Fruit fly (Drosophila melanogaster): ENCODE data around the gene bnl.

DNA sequence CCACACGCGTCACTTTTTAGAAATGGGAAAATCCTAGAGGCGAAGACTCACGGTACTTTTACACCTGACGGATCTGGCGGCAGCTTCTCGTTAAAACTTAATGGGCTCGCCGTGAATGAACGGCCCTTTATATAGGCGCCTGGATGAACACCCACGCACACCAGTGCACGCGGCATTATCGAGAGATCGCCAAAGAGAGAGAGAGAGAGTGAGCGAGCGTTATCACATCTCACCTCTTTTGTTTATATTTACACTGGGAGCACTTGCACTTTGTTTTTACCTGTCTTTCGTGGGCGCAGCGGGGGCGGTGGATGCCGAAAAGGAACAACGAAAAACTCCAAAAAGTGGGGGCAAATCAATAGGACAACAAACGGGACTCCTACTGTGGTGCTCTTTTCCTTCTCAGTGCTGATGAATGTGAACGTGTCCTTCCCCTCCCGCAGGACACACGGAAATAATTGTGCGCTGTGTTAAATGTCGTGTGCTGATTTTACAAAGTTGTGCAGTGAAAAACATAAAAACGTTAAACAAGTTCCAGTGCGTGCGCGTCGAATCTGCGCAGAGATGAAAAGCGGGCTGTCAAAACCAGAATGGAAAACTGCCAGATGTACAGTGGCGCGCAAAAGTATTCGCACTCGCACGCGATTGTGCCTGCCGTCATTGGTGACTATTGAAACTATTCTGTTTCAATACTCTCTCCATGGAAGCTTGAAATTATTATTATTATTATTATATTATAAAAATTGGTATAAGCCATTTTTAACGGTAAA is 38.7 kb upstream of the bnl start, which contains the start of gene Mrp5:
- no peak for TF ChIP-seq psq (optimal IDR thresholded peaks at IDR 0.05)
- no peak for TF ChIP-seq insv (optimal IDR thresholded peaks at IDR 0.05)
- no peak for TF ChIP-seq Sin3A (optimal IDR thresholded peaks at IDR 0.05)
- TF ChIP-seq h (optimal IDR thresholded peaks at IDR 0.05) = no peak
